Fruit fly (Drosophila melanogaster) whole organism, embryonic: ENCODE results near the gene Svil.

Experiments
- Aef1 ChIP-seq: fragments of 200-800 bp; sonication (Bioruptor generic); IDR thresholded peaks from 3 replicates; pipeline ENCODE4 v1.3.6; 2022; ENCODE audit warnings: missing biosample characterization, missing genetic modification characterization
- Antp ChIP-seq: fragments of 200-800 bp; sonication (Bioruptor generic); optimal IDR thresholded peaks from 3 replicates; lab custom pipeline; 2016; ENCODE audit warnings: missing biosample characterization, missing genetic modification characterization
- B-H1 ChIP-seq: fragments of 200-800 bp; sonication (Bioruptor generic); IDR thresholded peaks from 3 replicates; pipeline ENCODE4 v1.3.6; 2022; ENCODE audit warnings: missing biosample characterization, missing genetic modification characterization
- B-H2 ChIP-seq: fragments of 200-800 bp; sonication (Bioruptor generic); optimal IDR thresholded peaks from 2 replicates; lab custom pipeline; 2018; ENCODE audit warnings: missing biosample characterization, mild to moderate bottlenecking, missing genetic modification characterization
- Blimp-1 ChIP-seq: fragments of 200-800 bp; sonication (Bioruptor generic); optimal IDR thresholded peaks from 3 replicates; lab custom pipeline; 2018; ENCODE audit warnings: missing biosample characterization, missing genetic modification characterization, mild to moderate bottlenecking, moderate library complexity, missing genetic modification reagents
- BtbVII ChIP-seq: fragments of 200-800 bp; sonication (Bioruptor generic); optimal IDR thresholded peaks from 3 replicates; lab custom pipeline; 2017; ENCODE audit warnings: missing biosample characterization, mild to moderate bottlenecking, missing genetic modification characterization
- Bteb2 ChIP-seq: fragments of 200-800 bp; sonication (Bioruptor generic); optimal IDR thresholded peaks from 2 replicates; lab custom pipeline; 2016; ENCODE audit warnings: missing biosample characterization, missing genetic modification characterization
- CG10462 ChIP-seq: fragments of 200-800 bp; sonication (Bioruptor generic); optimal IDR thresholded peaks from 2 replicates; lab custom pipeline; 2016; ENCODE audit warnings: missing biosample characterization, missing genetic modification characterization
- CG10959 ChIP-seq: fragments of 200-800 bp; sonication (Bioruptor generic); IDR thresholded peaks from 2 replicates; pipeline ENCODE4 v1.3.6; 2022; ENCODE audit warnings: missing biosample characterization, missing genetic modification characterization
- CG11093 ChIP-seq: fragments of 200-800 bp; sonication (Bioruptor generic); IDR thresholded peaks from 3 replicates; pipeline ENCODE4 v1.3.6; 2022; ENCODE audit warnings: missing biosample characterization, missing genetic modification characterization
- CG11560 ChIP-seq: fragments of 200-800 bp; sonication (Bioruptor generic); IDR thresholded peaks from 3 replicates; pipeline ENCODE4 v1.3.6; 2022; ENCODE audit warnings: missing biosample characterization, missing genetic modification characterization
- CG13296 ChIP-seq: fragments of 200-800 bp; sonication (Bioruptor generic); optimal IDR thresholded peaks from 3 replicates; lab custom pipeline; 2018; ENCODE audit warnings: missing biosample characterization, mild to moderate bottlenecking, missing genetic modification characterization
- CG14014 ChIP-seq: fragments of 200-800 bp; sonication (Bioruptor generic); IDR thresholded peaks from 2 replicates; pipeline ENCODE4 v1.3.6; 2022; ENCODE audit warnings: missing biosample characterization, missing genetic modification characterization
- CG15269 ChIP-seq: fragments of 200-800 bp; sonication (Bioruptor generic); optimal IDR thresholded peaks from 2 replicates; lab custom pipeline; 2018; ENCODE audit warnings: missing biosample characterization, mild to moderate bottlenecking, missing genetic modification characterization, moderate library complexity
- CG15601 ChIP-seq: fragments of 200-800 bp; sonication (Bioruptor generic); optimal IDR thresholded peaks from 3 replicates; lab custom pipeline; 2019; ENCODE audit warnings: missing biosample characterization, mild to moderate bottlenecking, missing genetic modification characterization, moderate library complexity
- CG1603 ChIP-seq: fragments of 200-800 bp; sonication (Bioruptor generic); optimal IDR thresholded peaks from 2 replicates; lab custom pipeline; 2019; ENCODE audit warnings: missing biosample characterization, mild to moderate bottlenecking, missing genetic modification characterization, moderate library complexity
- CG18619 ChIP-seq: fragments of 200-800 bp; sonication (Bioruptor generic); optimal IDR thresholded peaks from 3 replicates; lab custom pipeline; 2017; ENCODE audit warnings: missing biosample characterization, mild to moderate bottlenecking, missing genetic modification characterization
- CG18764 ChIP-seq: fragments of 200-800 bp; sonication (Bioruptor generic); optimal IDR thresholded peaks from 3 replicates; lab custom pipeline; 2016; ENCODE audit warnings: missing biosample characterization, missing genetic modification characterization
- CG32532 ChIP-seq: fragments of 200-800 bp; sonication (Bioruptor generic); IDR thresholded peaks from 2 replicates; pipeline ENCODE4 v1.3.6; 2022; ENCODE audit warnings: missing biosample characterization, missing genetic modification characterization
- CG5953 ChIP-seq: fragments of 200-800 bp; sonication (Bioruptor generic); IDR thresholded peaks from 2 replicates; pipeline ENCODE4 v1.3.6; 2022; ENCODE audit warnings: missing biosample characterization, missing genetic modification characterization
- CG6254 ChIP-seq: fragments of 200-800 bp; sonication (Bioruptor generic); optimal IDR thresholded peaks from 3 replicates; lab custom pipeline; 2017; ENCODE audit warnings: mild to moderate bottlenecking, missing biosample characterization, missing genetic modification reagents, missing genetic modification characterization
- CG7372 ChIP-seq: fragments of 200-800 bp; sonication (Bioruptor generic); IDR thresholded peaks from 2 replicates; pipeline ENCODE4 v1.3.6; 2022; ENCODE audit warnings: missing biosample characterization, missing genetic modification characterization
- CG8290 ChIP-seq, 3 experiments: fragments of 200-800 bp; sonication (Bioruptor generic); optimal IDR thresholded peaks; 2 replicates each; lab custom pipeline; 2016 to 2019; ENCODE audit warnings: missing biosample characterization in 3 of 3, missing genetic modification characterization in 3 of 3, mild to moderate bottlenecking in 2 of 3, moderate library complexity in 1 of 3
- CG9215 ChIP-seq: fragments of 200-800 bp; sonication (Bioruptor generic); IDR thresholded peaks from 2 replicates; pipeline ENCODE4 v1.3.6; 2022; ENCODE audit warnings: missing biosample characterization, missing genetic modification characterization
- CG9609 ChIP-seq: fragments of 200-800 bp; sonication (Bioruptor generic); optimal IDR thresholded peaks from 3 replicates; lab custom pipeline; 2016; ENCODE audit warnings: missing biosample characterization, missing genetic modification characterization
- CG9876 ChIP-seq: fragments of 200-800 bp; sonication (Bioruptor generic); optimal IDR thresholded peaks from 2 replicates; lab custom pipeline; 2016; ENCODE audit warnings: missing biosample characterization, missing genetic modification characterization
- CkIIα-i1 ChIP-seq: fragments of 200-800 bp; sonication (Bioruptor generic); IDR thresholded peaks from 2 replicates; pipeline ENCODE4 v1.3.6; 2022; ENCODE audit warnings: missing biosample characterization, missing genetic modification characterization
- E2f1 ChIP-seq: fragments of 200-800 bp; sonication (Bioruptor generic); IDR thresholded peaks from 2 replicates; pipeline ENCODE4 v1.3.6; 2022; ENCODE audit warnings: missing biosample characterization, missing genetic modification characterization
- Hey ChIP-seq: fragments of 200-800 bp; sonication (Bioruptor generic); optimal IDR thresholded peaks from 3 replicates; lab custom pipeline; 2018; ENCODE audit warnings: missing biosample characterization, mild to moderate bottlenecking, missing genetic modification characterization
- Hr3 ChIP-seq: fragments of 200-800 bp; sonication (Bioruptor generic); optimal IDR thresholded peaks from 3 replicates; lab custom pipeline; 2016; ENCODE audit warnings: missing biosample characterization, missing genetic modification characterization
- Hsf ChIP-seq: fragments of 200-800 bp; sonication (Bioruptor generic); optimal IDR thresholded peaks from 3 replicates; lab custom pipeline; 2016; ENCODE audit warnings: missing biosample characterization, missing genetic modification characterization
- MTF-1 ChIP-seq: fragments of 200-800 bp; sonication (Bioruptor generic); optimal IDR thresholded peaks from 2 replicates; lab custom pipeline; 2018; ENCODE audit warnings: missing biosample characterization, mild to moderate bottlenecking, missing genetic modification characterization, borderline replicate concordance
- Ravus ChIP-seq: fragments of 200-800 bp; sonication (Bioruptor generic); IDR thresholded peaks from 2 replicates; pipeline ENCODE4 v1.3.6; 2022; ENCODE audit warnings: missing biosample characterization, missing genetic modification characterization
- Sin3A ChIP-seq: fragments of >200 bp; optimal IDR thresholded peaks from 2 replicates; lab custom pipeline; 2018
- ac ChIP-seq: fragments of 200-800 bp; sonication (Bioruptor generic); optimal IDR thresholded peaks from 3 replicates; lab custom pipeline; 2017; ENCODE audit warnings: missing biosample characterization, mild to moderate bottlenecking, missing genetic modification characterization
- cad ChIP-seq: fragments of >200 bp; optimal IDR thresholded peaks from 2 replicates; lab custom pipeline; 2017; ENCODE audit warnings: missing biosample characterization, missing genetic modification characterization
- crol ChIP-seq: fragments of 200-800 bp; sonication (Bioruptor generic); IDR thresholded peaks from 2 replicates; pipeline ENCODE4 v1.3.6; 2022; ENCODE audit warnings: missing biosample characterization, missing genetic modification characterization
- crp ChIP-seq, 2 experiments: fragments of 200-800 bp; sonication (Bioruptor generic); optimal IDR thresholded peaks; 2 replicates in 1 of 2; 3 replicates in 1 of 2; lab custom pipeline; 2017; ENCODE audit warnings: missing biosample characterization in 2 of 2, missing genetic modification characterization in 2 of 2, mild to moderate bottlenecking in 1 of 2, moderate library complexity in 1 of 2
- emc ChIP-seq: fragments of 200-800 bp; sonication (Bioruptor generic); optimal IDR thresholded peaks from 2 replicates; lab custom pipeline; 2016; ENCODE audit warnings: missing biosample characterization, missing genetic modification characterization
- ewg ChIP-seq: fragments of 200-800 bp; sonication (Bioruptor generic); optimal IDR thresholded peaks from 3 replicates; lab custom pipeline; 2017; ENCODE audit warnings: mild to moderate bottlenecking, missing biosample characterization, missing genetic modification reagents, missing genetic modification characterization
- ham ChIP-seq: fragments of 200-800 bp; sonication (Bioruptor generic); IDR thresholded peaks from 2 replicates; pipeline ENCODE4 v1.3.6; 2022; ENCODE audit warnings: missing biosample characterization, missing genetic modification characterization
- jigr1 ChIP-seq: fragments of 200-800 bp; sonication (Bioruptor generic); IDR thresholded peaks from 3 replicates; pipeline ENCODE4 v1.3.6; 2022; ENCODE audit warnings: missing biosample characterization, missing genetic modification characterization
- kay ChIP-seq: fragments of 200-800 bp; sonication (Bioruptor generic); optimal IDR thresholded peaks from 2 replicates; lab custom pipeline; 2016; ENCODE audit warnings: missing biosample characterization, missing genetic modification characterization
- knrl ChIP-seq: fragments of 200-800 bp; sonication (Bioruptor generic); IDR thresholded peaks from 3 replicates; pipeline ENCODE4 v1.3.6; 2022; ENCODE audit warnings: missing biosample characterization, missing genetic modification characterization; ENCODE audit not compliant: partially characterized antibody
- nom ChIP-seq: fragments of 200-800 bp; sonication (Bioruptor generic); optimal IDR thresholded peaks from 2 replicates; lab custom pipeline; 2017; ENCODE audit warnings: missing biosample characterization, missing genetic modification characterization, mild to moderate bottlenecking, moderate library complexity, missing genetic modification reagents
- p53 ChIP-seq: fragments of 200-800 bp; sonication (Bioruptor generic); optimal IDR thresholded peaks from 2 replicates; lab custom pipeline; 2016; ENCODE audit warnings: missing biosample characterization, missing genetic modification characterization
- psq ChIP-seq: fragments of 200-800 bp; sonication (Bioruptor generic); optimal IDR thresholded peaks from 2 replicates; lab custom pipeline; 2017; ENCODE audit warnings: missing biosample characterization, missing genetic modification characterization
- repo ChIP-seq: fragments of 200-800 bp; sonication (Bioruptor generic); optimal IDR thresholded peaks from 2 replicates; lab custom pipeline; 2016; ENCODE audit warnings: missing biosample characterization, missing genetic modification characterization
- salm ChIP-seq: fragments of 200-800 bp; sonication (Bioruptor generic); optimal IDR thresholded peaks from 2 replicates; lab custom pipeline; 2018; ENCODE audit warnings: missing biosample characterization, mild to moderate bottlenecking, missing genetic modification characterization
- tin ChIP-seq: fragments of 200-800 bp; sonication (Bioruptor generic); optimal IDR thresholded peaks from 3 replicates; lab custom pipeline; 2016; ENCODE audit warnings: missing biosample characterization, missing genetic modification characterization
- vvl ChIP-seq: fragments of 200-800 bp; sonication (Bioruptor generic); IDR thresholded peaks from 2 replicates; pipeline ENCODE4 v1.3.6; 2022; ENCODE audit warnings: missing biosample characterization, missing genetic modification characterization
- yki ChIP-seq: fragments of >200 bp; optimal IDR thresholded peaks from 3 replicates; lab custom pipeline; 2018
- z ChIP-seq: fragments of 200-800 bp; sonication (Bioruptor generic); IDR thresholded peaks from 3 replicates; pipeline ENCODE4 v1.3.6; 2022; ENCODE audit warnings: missing biosample characterization, missing genetic modification characterization

Gene Svil

dm6 chr3L:2489438-2489837 is 112.0 kb downstream of the Svil start (continued):
- TF ChIP-seq CG10462 (peak; percentile 15), p53 (no peak), salm (tag; lab: Kevin White, UChicago) (peak; percentile 43), B-H1 (no peak; the same call in 2 of the 3 replicates), cad (GFP tag; lab: Kevin White, UChicago) (no peak), Aef1 (GFP tag; lab: Robert Waterston, UW) (no peak), CG32532 (GFP tag; lab: Robert Waterston, UW) (no peak), CG5953 (GFP tag; lab: Robert Waterston, UW) (no peak), ac (GFP tag; lab: Kevin White, UChicago) (peak; percentile 76), Hr3 (GFP tag; lab: Kevin White, UChicago) (no peak), Hsf (GFP tag; lab: Kevin White, UChicago) (no peak), yki (lab: Kevin White, UChicago) (no peak), CG15269 (no peak), E2f1 (GFP tag; lab: Robert Waterston, UW) (no peak), CG9215 (no peak), emc (no peak), vvl (GFP tag; lab: Robert Waterston, UW) (peak; percentile 66; the same call in 1 of the 2 replicates), Antp (GFP tag; lab: Kevin White, UChicago) (no peak), CG11560 (tag; lab: Robert Waterston, UW) (no peak), ewg (GFP tag; lab: Kevin White, UChicago) (no peak), CG15601 (tag; lab: Kevin White, UChicago) (peak; percentile 72), CG9876 (no peak), CG7372 (GFP tag; lab: Robert Waterston, UW) (no peak), B-H2 (GFP tag; lab: Kevin White, UChicago) (no peak), z (GFP tag; lab: Robert Waterston, UW) (0 out of 3 replicates have a peak, but pooled peaks have one; percentile 34), psq (GFP tag; lab: Kevin White, UChicago) (no peak), Hey (no peak), CG10959 (GFP tag; lab: Robert Waterston, UW) (no peak), CG18619 (GFP tag; lab: Kevin White, UChicago) (peak; percentile 12), crp (GFP tag; optimal IDR thresholded peaks at IDR 0.05; lab: Kevin White, UChicago) (no peak), Bteb2 (GFP tag; lab: Kevin White, UChicago) (no peak), nom (GFP tag; lab: Kevin White, UChicago) (no peak), BtbVII (GFP tag; lab: Kevin White, UChicago) (peak; percentile 68), CG11093 (GFP tag; lab: Robert Waterston, UW) (no peak; the same call in 2 of the 3 replicates), CG6254 (GFP tag; lab: Kevin White, UChicago) (peak; percentile 55), CG8290 (GFP tag; optimal IDR thresholded peaks at IDR 0.05; lab: Kevin White, UChicago) (no peak), CG8290 (tag; optimal IDR thresholded peaks at IDR 0.05; lab: Kevin White, UChicago) (peak; percentile 45 to 57), CG9609 (GFP tag; lab: Kevin White, UChicago) (no peak), CG18764 (GFP tag; lab: Kevin White, UChicago) (peak; percentile 51), CG13296 (GFP tag; lab: Kevin White, UChicago) (peak; percentile 52), Blimp-1 (GFP tag; lab: Kevin White, UChicago) (peak; percentile 71), repo (GFP tag; lab: Kevin White, UChicago) (no peak), kay (GFP tag; lab: Kevin White, UChicago) (no peak), crol (GFP tag; lab: Robert Waterston, UW) (no peak), ham (no peak), tin (GFP tag; lab: Kevin White, UChicago) (no peak), jigr1 (GFP tag; lab: Robert Waterston, UW) (no peak), Ravus (GFP tag; lab: Robert Waterston, UW) (no peak), CkIIα-i1 (GFP tag; lab: Robert Waterston, UW) (no peak), CG1603 (tag; lab: Kevin White, UChicago) (peak; percentile 55), Sin3A (lab: Kevin White, UChicago) (no peak), knrl (GFP tag; lab: Robert Waterston, UW) (no peak), MTF-1 (GFP tag; lab: Kevin White, UChicago) (peak; percentile 85), CG14014 (GFP tag; lab: Robert Waterston, UW) (no peak; the same call in 1 of the 2 replicates)
